Worm (Caenorhabditis elegans): ENCODE measurements around the gene K01F9.2.

DNA sequence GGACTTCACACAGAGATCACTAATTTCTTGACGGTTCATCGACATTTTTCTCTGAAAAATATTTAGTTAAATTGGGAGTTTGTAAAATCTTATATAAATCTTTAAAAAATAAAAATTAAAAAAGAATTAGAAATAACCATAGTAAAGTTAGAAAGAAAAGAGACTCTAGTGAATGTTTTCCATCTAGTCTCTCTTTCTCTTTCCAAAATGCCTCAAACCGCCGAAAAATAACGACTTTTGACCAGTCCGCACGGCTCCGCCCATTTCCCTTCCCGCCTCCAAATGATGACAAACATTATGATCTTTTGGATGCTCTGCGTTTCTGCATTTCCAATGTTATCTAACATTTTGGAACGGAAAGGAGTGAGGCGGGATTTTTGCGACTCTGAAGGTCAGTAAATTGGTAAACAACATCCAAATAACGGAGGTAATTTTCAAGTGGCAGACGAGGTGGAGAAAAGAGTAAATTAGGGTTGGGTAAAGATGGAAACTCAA is 46.4 kb upstream of the K01F9.2 start, which contains the start of gene glb-1:
- TF ChIP-seq ahr-1 (tag; optimal IDR thresholded peaks at IDR 0.05) = no peak
- TF ChIP-seq hlh-8 (tag; optimal IDR thresholded peaks at IDR 0.05) = no peak
